Fruit fly (Drosophila melanogaster) whole organism, embryonic: ENCODE results near the gene Ankrd49.
A peak's percentile ranks its signal among the peaks of the same experiment; 100 is the strongest.

Experiments used
- Aef1 ChIP-seq: fragments of 200-800 bp; sonication (Bioruptor generic); IDR thresholded peaks from 3 replicates; pipeline ENCODE4 v1.3.6; 2022; ENCODE audit warnings: missing biosample characterization, missing genetic modification characterization
- Bdp1 ChIP-seq: fragments of 200-800 bp; sonication (Bioruptor generic); optimal IDR thresholded peaks from 3 replicates; lab custom pipeline; 2016; ENCODE audit warnings: missing biosample characterization, missing genetic modification characterization
- BtbVII ChIP-seq: fragments of 200-800 bp; sonication (Bioruptor generic); optimal IDR thresholded peaks from 3 replicates; lab custom pipeline; 2017; ENCODE audit warnings: missing biosample characterization, mild to moderate bottlenecking, missing genetic modification characterization
- CG10543 ChIP-seq: fragments of 200-800 bp; sonication (Bioruptor generic); optimal IDR thresholded peaks from 3 replicates; lab custom pipeline; 2017; ENCODE audit warnings: missing biosample characterization, mild to moderate bottlenecking, missing genetic modification characterization, moderate library complexity
- CG10979 ChIP-seq: fragments of 200-800 bp; sonication (Bioruptor generic); optimal IDR thresholded peaks from 2 replicates; lab custom pipeline; 2018; ENCODE audit warnings: missing biosample characterization, mild to moderate bottlenecking, missing genetic modification characterization, moderate library complexity
- CG11398 ChIP-seq: fragments of 200-800 bp; sonication (Bioruptor generic); optimal IDR thresholded peaks from 2 replicates; lab custom pipeline; 2016; ENCODE audit warnings: missing biosample characterization, missing genetic modification characterization
- CG12744 ChIP-seq: fragments of 200-800 bp; sonication (Bioruptor generic); optimal IDR thresholded peaks from 2 replicates; lab custom pipeline; 2016; ENCODE audit warnings: missing biosample characterization, missing genetic modification characterization
- CG12942 ChIP-seq: fragments of 200-800 bp; sonication (Bioruptor generic); optimal IDR thresholded peaks from 3 replicates; lab custom pipeline; 2016; ENCODE audit warnings: missing biosample characterization, missing genetic modification characterization
- CG1529 ChIP-seq: fragments of 200-800 bp; sonication (Bioruptor generic); optimal IDR thresholded peaks from 3 replicates; lab custom pipeline; 2018; ENCODE audit warnings: missing biosample characterization, missing genetic modification characterization
- CG16813 ChIP-seq: fragments of 200-800 bp; sonication (Bioruptor generic); IDR thresholded peaks from 3 replicates; pipeline ENCODE4 v1.3.6; 2022; ENCODE audit warnings: missing biosample characterization, missing genetic modification characterization; ENCODE audit not compliant: partially characterized antibody
- CG17829 ChIP-seq: fragments of 200-800 bp; optimal IDR thresholded peaks from 2 replicates; lab custom pipeline; 2019; ENCODE audit warnings: missing biosample characterization, mild to moderate bottlenecking, missing genetic modification characterization, moderate library complexity
- CG2202 ChIP-seq: fragments of 200-800 bp; sonication (Bioruptor generic); optimal IDR thresholded peaks from 2 replicates; lab custom pipeline; 2018; ENCODE audit warnings: missing biosample characterization, mild to moderate bottlenecking, missing genetic modification characterization
- CG2712 ChIP-seq: fragments of 200-800 bp; optimal IDR thresholded peaks from 3 replicates; lab custom pipeline; 2019; ENCODE audit warnings: missing biosample characterization, mild to moderate bottlenecking, missing genetic modification characterization, moderate library complexity
- CG31365 ChIP-seq: fragments of 200-800 bp; sonication (Bioruptor generic); optimal IDR thresholded peaks from 2 replicates; lab custom pipeline; 2018; ENCODE audit warnings: missing biosample characterization, mild to moderate bottlenecking, missing genetic modification characterization
- CG31388 ChIP-seq: fragments of 200-800 bp; sonication (Bioruptor generic); optimal IDR thresholded peaks from 2 replicates; lab custom pipeline; 2016; ENCODE audit warnings: missing biosample characterization, missing genetic modification characterization
- CG34224 ChIP-seq: fragments of 200-800 bp; sonication (Bioruptor generic); IDR thresholded peaks from 3 replicates; pipeline ENCODE4 v1.3.6; 2022; ENCODE audit warnings: missing biosample characterization, missing genetic modification characterization; ENCODE audit not compliant: partially characterized antibody
- CG3726 ChIP-seq: fragments of 200-800 bp; sonication (Bioruptor generic); IDR thresholded peaks from 3 replicates; pipeline ENCODE4, ENCODE4 v1.3.6; 2022; ENCODE audit warnings: missing biosample characterization, missing genetic modification characterization
- CG5953 ChIP-seq: fragments of 200-800 bp; sonication (Bioruptor generic); IDR thresholded peaks from 2 replicates; pipeline ENCODE4 v1.3.6; 2022; ENCODE audit warnings: missing biosample characterization, missing genetic modification characterization
- CG6175 ChIP-seq: fragments of 200-800 bp; sonication (Bioruptor generic); IDR thresholded peaks from 3 replicates; pipeline ENCODE4 v1.3.6; 2022; ENCODE audit warnings: missing biosample characterization, missing genetic modification characterization
- CG6254 ChIP-seq: fragments of 200-800 bp; sonication (Bioruptor generic); optimal IDR thresholded peaks from 3 replicates; lab custom pipeline; 2017; ENCODE audit warnings: mild to moderate bottlenecking, missing biosample characterization, missing genetic modification reagents, missing genetic modification characterization
- CG7556 ChIP-seq: fragments of 200-800 bp; sonication (Bioruptor generic); optimal IDR thresholded peaks from 2 replicates; lab custom pipeline; 2017; ENCODE audit warnings: missing biosample characterization, mild to moderate bottlenecking, missing genetic modification characterization
- CG7987 ChIP-seq: fragments of 200-800 bp; sonication (Bioruptor generic); optimal IDR thresholded peaks from 2 replicates; lab custom pipeline; 2018; ENCODE audit warnings: missing biosample characterization, mild to moderate bottlenecking, missing genetic modification characterization, moderate library complexity
- CHES-1-like ChIP-seq: fragments of 200-800 bp; sonication (Bioruptor generic); optimal IDR thresholded peaks from 2 replicates; lab custom pipeline; 2016; ENCODE audit warnings: missing biosample characterization, missing genetic modification characterization
- D ChIP-seq, 2 experiments: fragments of 200-800 bp in 1 of 2; fragments of >200 bp in 1 of 2; sonication (Bioruptor generic) in 1 of 2; optimal IDR thresholded peaks; 2 replicates in 1 of 2; 3 replicates in 1 of 2; lab custom pipeline; 2017; ENCODE audit warnings: mild to moderate bottlenecking in 1 of 2, missing biosample characterization in 1 of 2, missing genetic modification characterization in 1 of 2, missing genetic modification reagents in 1 of 2
- Doc3 ChIP-seq: fragments of 200-800 bp; sonication (Bioruptor generic); IDR thresholded peaks from 3 replicates; pipeline ENCODE4 v1.3.6; 2022; ENCODE audit warnings: missing biosample characterization, missing genetic modification characterization; ENCODE audit not compliant: partially characterized antibody
- HLHmδ ChIP-seq: fragments of 200-800 bp; sonication (Bioruptor generic); optimal IDR thresholded peaks from 2 replicates; lab custom pipeline; 2018; ENCODE audit warnings: missing biosample characterization, mild to moderate bottlenecking, missing genetic modification characterization, moderate library complexity
- HmgD ChIP-seq: fragments of 200-800 bp; sonication (Bioruptor generic); optimal IDR thresholded peaks from 3 replicates; lab custom pipeline; 2016; ENCODE audit warnings: missing biosample characterization, missing genetic modification characterization
- Lim3 ChIP-seq: fragments of 200-800 bp; sonication (Bioruptor generic); IDR thresholded peaks from 2 replicates; pipeline ENCODE4 v1.3.6; 2022; ENCODE audit warnings: missing biosample characterization, missing genetic modification characterization
- Neu2 ChIP-seq: fragments of 200-800 bp; sonication (Bioruptor generic); optimal IDR thresholded peaks from 3 replicates; lab custom pipeline; 2016; ENCODE audit warnings: missing biosample characterization, missing genetic modification characterization, borderline replicate concordance
- Nf-YC ChIP-seq: fragments of 200-800 bp; optimal IDR thresholded peaks from 3 replicates; lab custom pipeline; 2019; ENCODE audit warnings: missing biosample characterization, mild to moderate bottlenecking, missing genetic modification characterization, moderate library complexity
- Oli ChIP-seq: fragments of 200-800 bp; sonication (Bioruptor generic); optimal IDR thresholded peaks from 2 replicates; lab custom pipeline; 2018; ENCODE audit warnings: missing biosample characterization, mild to moderate bottlenecking, missing genetic modification characterization, moderate library complexity
- PHDP ChIP-seq: fragments of 200-800 bp; sonication (Bioruptor generic); optimal IDR thresholded peaks from 3 replicates; lab custom pipeline; 2018; ENCODE audit warnings: missing biosample characterization, mild to moderate bottlenecking, missing genetic modification characterization, moderate library complexity
- Scr ChIP-seq: fragments of 200-800 bp; sonication (Bioruptor generic); IDR thresholded peaks from 2 replicates; pipeline ENCODE4 v1.3.6; 2022; ENCODE audit warnings: missing biosample characterization, missing genetic modification characterization; ENCODE audit not compliant: partially characterized antibody
- abd-A ChIP-seq: fragments of 200-800 bp; sonication (Bioruptor generic); optimal IDR thresholded peaks from 3 replicates; lab custom pipeline; 2019; ENCODE audit warnings: missing biosample characterization, mild to moderate bottlenecking, missing genetic modification characterization, moderate library complexity
- chm ChIP-seq: fragments of 200-800 bp; sonication (Bioruptor generic); IDR thresholded peaks from 2 replicates; pipeline ENCODE4 v1.3.6; 2022; ENCODE audit warnings: missing biosample characterization, missing genetic modification characterization
- crp ChIP-seq, 2 experiments: fragments of 200-800 bp; sonication (Bioruptor generic); optimal IDR thresholded peaks; 2 replicates in 1 of 2; 3 replicates in 1 of 2; lab custom pipeline; 2017; ENCODE audit warnings: missing biosample characterization in 2 of 2, missing genetic modification characterization in 2 of 2, mild to moderate bottlenecking in 1 of 2, moderate library complexity in 1 of 2
- cwo ChIP-seq: fragments of 200-800 bp; sonication (Bioruptor generic); optimal IDR thresholded peaks from 3 replicates; lab custom pipeline; 2017; ENCODE audit warnings: missing biosample characterization, missing genetic modification characterization, mild to moderate bottlenecking, moderate library complexity, missing genetic modification reagents
- da ChIP-seq: fragments of 200-800 bp; sonication (Bioruptor generic); optimal IDR thresholded peaks from 2 replicates; lab custom pipeline; 2016; ENCODE audit warnings: missing biosample characterization, missing genetic modification characterization
- dm ChIP-seq: fragments of 200-800 bp; sonication (Bioruptor generic); optimal IDR thresholded peaks from 3 replicates; lab custom pipeline; 2016; ENCODE audit warnings: missing biosample characterization, missing genetic modification characterization
- esg ChIP-seq: fragments of 200-800 bp; sonication (Bioruptor generic); conservative IDR thresholded peaks from 2 replicates; pipeline ENCODE4 v1.3.6; 2022; ENCODE audit warnings: missing biosample characterization, missing genetic modification characterization
- gce ChIP-seq: fragments of 200-800 bp; sonication (Bioruptor generic); IDR thresholded peaks from 3 replicates; pipeline ENCODE4 v1.3.6; 2022; ENCODE audit warnings: missing biosample characterization, missing genetic modification characterization
- ken ChIP-seq: fragments of 200-800 bp; sonication (Bioruptor generic); IDR thresholded peaks from 3 replicates; pipeline ENCODE4 v1.3.6; 2022; ENCODE audit warnings: missing biosample characterization, missing genetic modification characterization
- odd ChIP-seq: fragments of 200-800 bp; sonication (Bioruptor generic); optimal IDR thresholded peaks from 2 replicates; lab custom pipeline; 2017; ENCODE audit warnings: missing biosample characterization, mild to moderate bottlenecking, missing genetic modification characterization
- pita ChIP-seq: fragments of 200-800 bp; sonication (Bioruptor generic); optimal IDR thresholded peaks from 2 replicates; lab custom pipeline; 2017; ENCODE audit warnings: missing biosample characterization, mild to moderate bottlenecking, missing genetic modification characterization
- repo ChIP-seq: fragments of 200-800 bp; sonication (Bioruptor generic); optimal IDR thresholded peaks from 2 replicates; lab custom pipeline; 2016; ENCODE audit warnings: missing biosample characterization, missing genetic modification characterization
- so ChIP-seq: fragments of 200-800 bp; sonication (Bioruptor generic); IDR thresholded peaks from 3 replicates; pipeline ENCODE4 v1.3.6; 2022; ENCODE audit warnings: missing biosample characterization, missing genetic modification characterization
- stwl ChIP-seq: fragments of 200-800 bp; sonication (Bioruptor generic); optimal IDR thresholded peaks from 3 replicates; lab custom pipeline; 2018; ENCODE audit warnings: missing biosample characterization, mild to moderate bottlenecking, missing genetic modification characterization, moderate library complexity
- tgo ChIP-seq: fragments of 200-800 bp; sonication (Bioruptor generic); IDR thresholded peaks from 3 replicates; pipeline ENCODE4 v1.3.6; 2022; ENCODE audit warnings: missing biosample characterization, missing genetic modification characterization
- wek ChIP-seq: fragments of 200-800 bp; sonication (Bioruptor generic); optimal IDR thresholded peaks from 3 replicates; lab custom pipeline; 2018; ENCODE audit warnings: missing biosample characterization, mild to moderate bottlenecking, missing genetic modification characterization, moderate library complexity

Gene Ankrd49

dm6 chr2L:15009703-15010102, 2.5 kb upstream of the Ankrd49 start, which contains the start of the genes THG and Rnmt (continued):
- TF ChIP-seq PHDP (tag; lab: Kevin White, UChicago) (peak; percentile 90), CG2202 (tag; lab: Kevin White, UChicago) (peak; percentile 72), Scr (GFP tag; lab: Robert Waterston, UW) (peak; percentile 92), esg (GFP tag; lab: Robert Waterston, UW) (peak; percentile 80), CG11398 (no peak), CG6254 (GFP tag; lab: Kevin White, UChicago) (peak; percentile 43), cwo (peak; percentile 52), CG3726 (GFP tag; lab: Robert Waterston, UW) (peak; percentile 65; the same call in 2 of the 3 replicates), so (peak; percentile 60; the same call in 1 of the 3 replicates), Neu2 (GFP tag; lab: Kevin White, UChicago) (no peak), pita (no peak), CG34224 (GFP tag; lab: Robert Waterston, UW) (peak; percentile 84), odd (peak; percentile 66), CG7556 (GFP tag; lab: Kevin White, UChicago) (peak; percentile 84), HLHmδ (GFP tag; lab: Kevin White, UChicago) (no peak), CG5953 (GFP tag; lab: Robert Waterston, UW) (peak; percentile 71), BtbVII (GFP tag; lab: Kevin White, UChicago) (peak; percentile 2), CHES-1-like (peak; percentile 59), CG7987 (GFP tag; lab: Kevin White, UChicago) (no peak), CG6175 (GFP tag; lab: Robert Waterston, UW) (peak; percentile 71), repo (GFP tag; lab: Kevin White, UChicago) (peak; percentile 29), Bdp1 (peak; percentile 28), stwl (peak; percentile 72), wek (GFP tag; lab: Kevin White, UChicago) (no peak), CG12942 (GFP tag; lab: Kevin White, UChicago) (peak; percentile 78), CG31388 (GFP tag; lab: Kevin White, UChicago) (peak; percentile 35), tgo (GFP tag; lab: Robert Waterston, UW) (peak; percentile 85), Lim3 (GFP tag; lab: Robert Waterston, UW) (peak; percentile 38; the same call in 1 of the 2 replicates), Doc3 (GFP tag; lab: Robert Waterston, UW) (peak; percentile 85), CG2712 (tag; lab: Kevin White, UChicago) (peak; percentile 86), da (no peak), D (optimal IDR thresholded peaks at IDR 0.05; lab: Kevin White, UChicago) (no peak), D (GFP tag; optimal IDR thresholded peaks at IDR 0.05; lab: Kevin White, UChicago) (peak; percentile 48), CG10543 (peak; percentile 76), Nf-YC (tag; lab: Kevin White, UChicago) (peak; percentile 75), gce (GFP tag; lab: Robert Waterston, UW) (peak; percentile 83; the same call in 2 of the 3 replicates), CG10979 (tag; lab: Kevin White, UChicago) (peak; percentile 77), CG17829 (peak; percentile 85), abd-A (tag; lab: Kevin White, UChicago) (peak; percentile 8), chm (GFP tag; lab: Robert Waterston, UW) (peak; percentile 65; the same call in 1 of the 2 replicates), HmgD (GFP tag; lab: Kevin White, UChicago) (no peak), crp (GFP tag; optimal IDR thresholded peaks at IDR 0.05; lab: Kevin White, UChicago) (peak; percentile 0 to 86), CG1529 (peak; percentile 56), CG12744 (GFP tag; lab: Kevin White, UChicago) (peak; percentile 58), Oli (tag; lab: Kevin White, UChicago) (peak; percentile 75), CG16813 (GFP tag; lab: Robert Waterston, UW) (peak; percentile 86), dm (peak; percentile 32), ken (GFP tag; lab: Robert Waterston, UW) (peak; percentile 85), Aef1 (GFP tag; lab: Robert Waterston, UW) (peak; percentile 82), CG31365 (tag; lab: Kevin White, UChicago) (no peak)
